Fruit fly (Drosophila melanogaster) whole organism: ENCODE measurements around the gene Tango1.

Experiments used
- CG8478 ChIP-seq: fragments of >200 bp; optimal IDR thresholded peaks from 2 replicates; lab custom pipeline; 2018; ENCODE audit warnings: inconsistent platforms
- Dll ChIP-seq: fragments of >200 bp; optimal IDR thresholded peaks from 2 replicates; lab custom pipeline; 2017
- psq ChIP-seq: fragments of >200 bp; optimal IDR thresholded peaks from 2 replicates; lab custom pipeline; 2017
- usp ChIP-seq: fragments of >200 bp; optimal IDR thresholded peaks from 2 replicates; lab custom pipeline; 2017; ENCODE audit warnings: missing biosample characterization, missing genetic modification characterization, mixed read lengths

DNA sequence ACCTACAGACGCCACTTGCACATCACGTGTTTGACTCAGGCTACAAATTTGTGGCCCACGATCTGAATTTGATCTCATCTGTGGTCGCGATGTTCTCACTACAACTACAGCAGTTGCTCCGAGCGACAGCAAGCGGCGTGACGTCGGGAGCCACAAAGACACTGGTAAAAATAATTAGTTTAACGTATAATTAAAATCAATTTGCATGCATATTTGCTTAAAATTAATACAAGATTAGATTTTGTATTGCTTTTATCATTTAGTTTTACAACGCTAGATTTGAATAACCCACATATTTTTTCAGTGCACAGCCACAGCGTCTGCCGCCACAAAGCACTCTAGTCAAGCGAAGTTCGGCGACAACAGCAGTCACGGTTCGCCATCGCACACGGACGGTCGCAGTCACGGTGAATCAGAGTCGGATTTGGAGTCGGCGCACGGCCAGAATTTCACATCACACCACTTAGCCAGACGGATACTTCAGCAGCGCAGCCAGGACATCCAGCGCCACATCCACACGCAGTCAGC, 36.6 kb upstream of the Tango1 start:
- TF ChIP-seq usp (GFP tag; lab: Kevin White, UChicago) (no peak), CG8478 (no peak), Dll (lab: Kevin White, UChicago) (no peak), psq (lab: Kevin White, UChicago) (no peak)
